Worm (Caenorhabditis elegans) whole organism, late embryonic: ENCODE data around the gene R05A10.4.

Experiments used
- C38D4.7 ChIP-seq: fragments of 200-800 bp; sonication (Bioruptor generic); optimal IDR thresholded peaks from 2 replicates; lab custom pipeline; 2018; ENCODE audit warnings: mild to moderate bottlenecking, missing genetic modification characterization, moderate library complexity, missing compliant biosample characterization
- K02D7.2 ChIP-seq: sonication (generic microtip); optimal IDR thresholded peaks from 2 replicates; lab custom pipeline; 2017; ENCODE audit warnings: mild to moderate bottlenecking, missing genetic modification characterization, missing compliant biosample characterization
- K09A11.1 ChIP-seq: sonication (generic microtip); optimal IDR thresholded peaks from 2 replicates; lab custom pipeline; 2017; ENCODE audit warnings: antibody characterized with exemption, mild to moderate bottlenecking, missing genetic modification characterization, missing compliant biosample characterization; ENCODE audit not compliant: insufficient read depth
- Y22D7AL.16 ChIP-seq: sonication (generic microtip); optimal IDR thresholded peaks from 2 replicates; lab custom pipeline; 2016; ENCODE audit warnings: missing genetic modification characterization, missing compliant biosample characterization
- ahr-1 ChIP-seq: sonication (generic microtip); optimal IDR thresholded peaks from 2 replicates; lab custom pipeline; 2016; ENCODE audit warnings: missing genetic modification characterization, missing compliant biosample characterization
- ceh-18 ChIP-seq: sonication (generic microtip); optimal IDR thresholded peaks from 2 replicates; lab custom pipeline; 2016; ENCODE audit warnings: missing genetic modification characterization, missing compliant biosample characterization
- ceh-19 ChIP-seq: fragments of 200-800 bp; sonication (Bioruptor generic); optimal IDR thresholded peaks from 2 replicates; lab custom pipeline; 2018; ENCODE audit warnings: mild to moderate bottlenecking, missing genetic modification characterization, missing compliant biosample characterization
- ceh-24 ChIP-seq: sonication (generic microtip); optimal IDR thresholded peaks from 2 replicates; lab custom pipeline; 2016; ENCODE audit warnings: mild to moderate bottlenecking, missing genetic modification characterization, missing compliant biosample characterization
- ceh-34 ChIP-seq: sonication (generic microtip); optimal IDR thresholded peaks from 2 replicates; lab custom pipeline; 2016; ENCODE audit warnings: mild to moderate bottlenecking, missing genetic modification characterization, missing compliant biosample characterization
- ceh-45 ChIP-seq: fragments of 200-800 bp; sonication (Bioruptor generic); IDR thresholded peaks from 2 replicates; pipeline ENCODE4 v1.3.6; 2022; ENCODE audit warnings: missing genetic modification reagents, missing genetic modification characterization, missing compliant biosample characterization
- ceh-48 ChIP-seq: sonication (generic microtip); optimal IDR thresholded peaks from 2 replicates; lab custom pipeline; 2016; ENCODE audit warnings: missing genetic modification characterization, inconsistent platforms, missing compliant biosample characterization
- ceh-6 ChIP-seq: fragments of 200-800 bp; sonication (Bioruptor generic); optimal IDR thresholded peaks from 2 replicates; lab custom pipeline; 2018; ENCODE audit warnings: mild to moderate bottlenecking, missing genetic modification characterization, missing compliant biosample characterization
- ceh-9 ChIP-seq: sonication (generic microtip); optimal IDR thresholded peaks from 2 replicates; lab custom pipeline; 2016; ENCODE audit warnings: mild to moderate bottlenecking, missing genetic modification characterization, inconsistent platforms, missing compliant biosample characterization
- ets-4 ChIP-seq: sonication (generic microtip); optimal IDR thresholded peaks from 2 replicates; lab custom pipeline; 2016; ENCODE audit warnings: missing genetic modification characterization, missing compliant biosample characterization
- fkh-10 ChIP-seq: fragments of 150-350 bp; optimal IDR thresholded peaks from 2 replicates; lab custom pipeline; 2014; ENCODE audit warnings: missing biosample characterization, missing genetic modification reagents, missing genetic modification characterization
- hlh-13 ChIP-seq: fragments of 200-800 bp; sonication (Bioruptor generic); optimal IDR thresholded peaks from 2 replicates; lab custom pipeline; 2018; ENCODE audit warnings: mild to moderate bottlenecking, missing genetic modification characterization, missing compliant biosample characterization
- hlh-30 ChIP-seq: sonication (generic microtip); optimal IDR thresholded peaks from 2 replicates; lab custom pipeline; 2017; ENCODE audit warnings: antibody characterized with exemption, missing genetic modification characterization, missing compliant biosample characterization; ENCODE audit not compliant: insufficient read depth
- hlh-8 ChIP-seq: sonication (generic microtip); optimal IDR thresholded peaks from 2 replicates; lab custom pipeline; 2016; ENCODE audit warnings: missing genotype, missing genetic modification characterization, missing compliant biosample characterization
- lin-11 ChIP-seq: fragments of 200-800 bp; sonication (Bioruptor generic); optimal IDR thresholded peaks from 2 replicates; lab custom pipeline; 2018; ENCODE audit warnings: mild to moderate bottlenecking, missing genetic modification characterization, missing compliant biosample characterization
- madf-2 ChIP-seq: sonication (generic microtip); optimal IDR thresholded peaks from 2 replicates; lab custom pipeline; 2017; ENCODE audit warnings: missing genetic modification characterization, missing compliant biosample characterization
- nhr-232 ChIP-seq: sonication (generic microtip); optimal IDR thresholded peaks from 2 replicates; lab custom pipeline; 2016; ENCODE audit warnings: missing genetic modification characterization, missing compliant biosample characterization
- odd-2 ChIP-seq: sonication (generic microtip); optimal IDR thresholded peaks from 2 replicates; lab custom pipeline; 2017; ENCODE audit warnings: antibody characterized with exemption, mild to moderate bottlenecking, missing genetic modification characterization, missing compliant biosample characterization
- pag-3 ChIP-seq: sonication (generic microtip); optimal IDR thresholded peaks from 2 replicates; lab custom pipeline; 2016; ENCODE audit warnings: missing compliant biosample characterization, missing genetic modification characterization, borderline replicate concordance
- pat-9 ChIP-seq: fragments of 200-800 bp; sonication (Bioruptor generic); optimal IDR thresholded peaks from 2 replicates; lab custom pipeline; 2018; ENCODE audit warnings: mild to moderate bottlenecking, missing genetic modification characterization, moderate library complexity, missing compliant biosample characterization
- pax-1 ChIP-seq: fragments of 150-350 bp; optimal IDR thresholded peaks from 2 replicates; lab custom pipeline; 2014; ENCODE audit warnings: missing biosample characterization, missing genetic modification characterization
- pha-2 ChIP-seq: sonication (generic microtip); optimal IDR thresholded peaks from 2 replicates; lab custom pipeline; 2017; ENCODE audit warnings: mild to moderate bottlenecking, missing genetic modification characterization, missing compliant biosample characterization
- pqm-1 ChIP-seq: sonication (generic microtip); optimal IDR thresholded peaks from 2 replicates; lab custom pipeline; 2016; ENCODE audit warnings: missing genetic modification characterization, missing compliant biosample characterization
- ref-2 ChIP-seq: sonication (generic microtip); optimal IDR thresholded peaks from 2 replicates; lab custom pipeline; 2016; ENCODE audit warnings: missing genetic modification characterization, missing compliant biosample characterization
- sox-2 ChIP-seq: fragments of 200-800 bp; sonication (Bioruptor generic); IDR thresholded peaks from 2 replicates; pipeline ENCODE4 v1.3.6; 2022; ENCODE audit warnings: missing genetic modification reagents, missing genetic modification characterization, missing compliant biosample characterization
- sox-4 ChIP-seq: sonication (generic microtip); optimal IDR thresholded peaks from 2 replicates; lab custom pipeline; 2017; ENCODE audit warnings: mild to moderate bottlenecking, missing genetic modification characterization, inconsistent platforms, missing compliant biosample characterization
- syd-9 ChIP-seq: sonication (generic microtip); optimal IDR thresholded peaks from 2 replicates; lab custom pipeline; 2016; ENCODE audit warnings: mild to moderate bottlenecking, missing genetic modification characterization, moderate library complexity, missing compliant biosample characterization
- tbx-2 ChIP-seq: sonication (generic microtip); optimal IDR thresholded peaks from 2 replicates; lab custom pipeline; 2016; ENCODE audit warnings: missing genetic modification characterization, missing compliant biosample characterization
- tbx-7 ChIP-seq: sonication (generic microtip); optimal IDR thresholded peaks from 2 replicates; lab custom pipeline; 2016; ENCODE audit warnings: missing genotype, missing genetic modification characterization, missing compliant biosample characterization
- ttx-3 ChIP-seq: sonication (generic microtip); optimal IDR thresholded peaks from 2 replicates; lab custom pipeline; 2016; ENCODE audit warnings: missing genetic modification reagents, missing genetic modification characterization, missing compliant biosample characterization
- zip-5 ChIP-seq: sonication (generic microtip); optimal IDR thresholded peaks from 2 replicates; lab custom pipeline; 2016; ENCODE audit warnings: missing genetic modification characterization, missing compliant biosample characterization
- ztf-16 ChIP-seq: sonication (generic microtip); optimal IDR thresholded peaks from 2 replicates; lab custom pipeline; 2017; ENCODE audit warnings: missing genetic modification characterization, missing compliant biosample characterization

The R05A10.4 gene

ce11 chrIV:14193196-14193595 lies 20.9 kb downstream of the R05A10.4 start, which contains the start of gene K01G12.3:
Gene K01G12.3, plus strand, starts transcription at chrIV:14193496.
- no peak for TF ChIP-seq ztf-16 (tag; lab: Kevin White, UChicago)
- TF ChIP-seq ceh-24 (tag; lab: Kevin White, UChicago), result no peak
- no peak for TF ChIP-seq nhr-232 (tag; lab: Kevin White, UChicago)
- TF ChIP-seq pax-1, result no peak
- no peak for TF ChIP-seq ceh-34 (tag; lab: Kevin White, UChicago)
- TF ChIP-seq Y22D7AL.16 (tag; lab: Kevin White, UChicago), result no peak
- TF ChIP-seq hlh-8 (tag; lab: Kevin White, UChicago), result no peak
- TF ChIP-seq ets-4, result no peak
- TF ChIP-seq pat-9 (tag; lab: Kevin White, UChicago), result no peak
- no peak for TF ChIP-seq tbx-2 (tag; lab: Kevin White, UChicago)
- TF ChIP-seq pqm-1 (tag; lab: Kevin White, UChicago), result no peak
- TF ChIP-seq ceh-9 (tag; lab: Kevin White, UChicago), result no peak
- no peak for TF ChIP-seq C38D4.7
- no peak for TF ChIP-seq ref-2 (tag; lab: Kevin White, UChicago)
- TF ChIP-seq hlh-13 (GFP tag; lab: Kevin White, UChicago), result no peak
- TF ChIP-seq hlh-30 (tag; lab: Kevin White, UChicago), result no peak
- no peak for TF ChIP-seq lin-11 (tag; lab: Kevin White, UChicago)

ce11 chrIV:14194317-14194716 lies 22.0 kb downstream of the R05A10.4 start:
- TF ChIP-seq ttx-3 (tag; lab: Kevin White, UChicago) (no peak), ceh-9 (tag; lab: Kevin White, UChicago) (no peak), syd-9 (tag; lab: Kevin White, UChicago) (no peak), zip-5 (no peak), sox-4 (tag; lab: Kevin White, UChicago) (no peak), K02D7.2 (no peak), hlh-8 (tag; lab: Kevin White, UChicago) (no peak), ahr-1 (tag; lab: Kevin White, UChicago) (no peak), pag-3 (tag; lab: Kevin White, UChicago) (no peak), K09A11.1 (tag; lab: Kevin White, UChicago) (no peak)

ce11 chrIV:14196176-14196575 lies 23.9 kb downstream of the R05A10.4 start, which contains the start of gene F02H6.2:
Gene F02H6.2, plus strand, starts transcription at chrIV:14196476.
- TF ChIP-seq lin-11 (tag; lab: Kevin White, UChicago) (no peak), ceh-19 (GFP tag; lab: Kevin White, UChicago) (no peak), ceh-34 (tag; lab: Kevin White, UChicago) (no peak), odd-2 (tag; lab: Kevin White, UChicago) (no peak), madf-2 (tag; lab: Kevin White, UChicago) (no peak), hlh-30 (tag; lab: Kevin White, UChicago) (no peak), ceh-48 (tag; lab: Kevin White, UChicago) (no peak), hlh-13 (GFP tag; lab: Kevin White, UChicago) (no peak), ztf-16 (tag; lab: Kevin White, UChicago) (no peak), ceh-6 (no peak), fkh-10 (GFP tag; lab: Kevin White, UChicago) (no peak), ceh-45 (GFP tag; lab: Robert Waterston, UW) (no peak), pha-2 (tag; lab: Kevin White, UChicago) (no peak), ceh-24 (tag; lab: Kevin White, UChicago) (no peak), sox-2 (no peak), K09A11.1 (tag; lab: Kevin White, UChicago) (no peak), ceh-18 (no peak), tbx-7 (tag; lab: Kevin White, UChicago) (no peak)
